Fruit fly (Drosophila melanogaster): Measurements from ENCODE around the gene Rat1.

Rat1 gene

dm6 chr2L:6920661-6921359 lies 12.9 kb downstream of the Rat1 start, which contains the start of gene Hrb27C:
Gene Hrb27C, plus strand, starts transcription at chr2L:6920704.
- no peak for TF ChIP-seq Myc (optimal IDR thresholded peaks at IDR 0.05)
- no peak for TF ChIP-seq h (optimal IDR thresholded peaks at IDR 0.05)
- no peak for TF ChIP-seq psq (optimal IDR thresholded peaks at IDR 0.05)
- no peak for TF ChIP-seq ttk (optimal IDR thresholded peaks at IDR 0.05)

dm6 chr2L:6921360-6922090 lies 13.6 kb downstream of the Rat1 start:
- TF ChIP-seq Sin3A (optimal IDR thresholded peaks at IDR 0.05) (no peak), insv (optimal IDR thresholded peaks at IDR 0.05) (no peak), ttk (optimal IDR thresholded peaks at IDR 0.05) (no peak), h (optimal IDR thresholded peaks at IDR 0.05) (no peak), Myc (optimal IDR thresholded peaks at IDR 0.05) (no peak), psq (optimal IDR thresholded peaks at IDR 0.05) (no peak)

dm6 chr2L:6922091-6922753 lies 14.3 kb downstream of the Rat1 start:
- TF ChIP-seq ttk (optimal IDR thresholded peaks at IDR 0.05) (no peak), h (optimal IDR thresholded peaks at IDR 0.05) (no peak), psq (optimal IDR thresholded peaks at IDR 0.05) (no peak), Sin3A (optimal IDR thresholded peaks at IDR 0.05) (no peak), Myc (optimal IDR thresholded peaks at IDR 0.05) (no peak), insv (optimal IDR thresholded peaks at IDR 0.05) (no peak)

- TF ChIP-seq psq (optimal IDR thresholded peaks at IDR 0.05), result no peak
- TF ChIP-seq Sin3A (optimal IDR thresholded peaks at IDR 0.05), result no peak
- no peak for TF ChIP-seq ttk (optimal IDR thresholded peaks at IDR 0.05)
- no peak for TF ChIP-seq Myc (optimal IDR thresholded peaks at IDR 0.05)
- TF ChIP-seq h (optimal IDR thresholded peaks at IDR 0.05), result no peak
- no peak for TF ChIP-seq insv (optimal IDR thresholded peaks at IDR 0.05)
Measured at dm6 chr2L:6925114-6925513, 17.2 kb downstream of the Rat1 start.

- TF ChIP-seq insv (optimal IDR thresholded peaks at IDR 0.05), result no peak
- no peak for TF ChIP-seq ttk (optimal IDR thresholded peaks at IDR 0.05)
- no peak for TF ChIP-seq Sin3A (optimal IDR thresholded peaks at IDR 0.05)
- no peak for TF ChIP-seq Myc (optimal IDR thresholded peaks at IDR 0.05)
- TF ChIP-seq h (optimal IDR thresholded peaks at IDR 0.05), result no peak
- TF ChIP-seq psq (optimal IDR thresholded peaks at IDR 0.05), result no peak
Measured at dm6 chr2L:6931821-6932220, 23.9 kb downstream of the Rat1 start, which contains the start of gene CG43232. Gene CG43232, plus strand, starts transcription at chr2L:6932121.

- TF ChIP-seq Myc (optimal IDR thresholded peaks at IDR 0.05) (no peak), insv (optimal IDR thresholded peaks at IDR 0.05) (no peak), psq (optimal IDR thresholded peaks at IDR 0.05) (no peak), ttk (optimal IDR thresholded peaks at IDR 0.05) (no peak), Sin3A (optimal IDR thresholded peaks at IDR 0.05) (no peak), h (optimal IDR thresholded peaks at IDR 0.05) (no peak)
Measured at dm6 chr2L:6939698-6940097, 31.8 kb downstream of the Rat1 start.

- TF ChIP-seq h (optimal IDR thresholded peaks at IDR 0.05), result no peak
- TF ChIP-seq ttk (optimal IDR thresholded peaks at IDR 0.05), result no peak
- TF ChIP-seq psq (optimal IDR thresholded peaks at IDR 0.05), result no peak
Measured at dm6 chr2L:6941731-6942130, 33.8 kb downstream of the Rat1 start.

dm6 chr2L:6942714-6943113 lies 34.8 kb downstream of the Rat1 start, which contains the start of gene CG18304:
Gene CG18304, minus strand, starts transcription at chr2L:6942814.
- no peak for TF ChIP-seq insv (optimal IDR thresholded peaks at IDR 0.05)
- no peak for TF ChIP-seq h (optimal IDR thresholded peaks at IDR 0.05)
- no peak for TF ChIP-seq Myc (optimal IDR thresholded peaks at IDR 0.05)
- no peak for TF ChIP-seq ttk (optimal IDR thresholded peaks at IDR 0.05)
- no peak for TF ChIP-seq psq (optimal IDR thresholded peaks at IDR 0.05)
- TF ChIP-seq Sin3A (optimal IDR thresholded peaks at IDR 0.05), result no peak

dm6 chr2L:6945088-6945487 lies 37.2 kb downstream of the Rat1 start, which contains the start of gene Fgop2:
Gene Fgop2, minus strand, starts transcription at chr2L:6945289.
- TF ChIP-seq Myc (optimal IDR thresholded peaks at IDR 0.05) (no peak), insv (optimal IDR thresholded peaks at IDR 0.05) (no peak), ttk (optimal IDR thresholded peaks at IDR 0.05) (no peak), Sin3A (optimal IDR thresholded peaks at IDR 0.05) (no peak), psq (optimal IDR thresholded peaks at IDR 0.05) (no peak), h (optimal IDR thresholded peaks at IDR 0.05) (no peak)

dm6 chr2L:6948540-6948942 lies 40.7 kb downstream of the Rat1 start, which contains the start of gene ihog:
Gene ihog, minus strand, starts transcription at chr2L:6948808.
- no peak for TF ChIP-seq psq (optimal IDR thresholded peaks at IDR 0.05)
- TF ChIP-seq ttk (optimal IDR thresholded peaks at IDR 0.05), result no peak
- TF ChIP-seq Myc (optimal IDR thresholded peaks at IDR 0.05), result no peak
- no peak for TF ChIP-seq h (optimal IDR thresholded peaks at IDR 0.05)
- TF ChIP-seq Sin3A (optimal IDR thresholded peaks at IDR 0.05), result no peak
- TF ChIP-seq insv (optimal IDR thresholded peaks at IDR 0.05), result no peak

- TF ChIP-seq h (optimal IDR thresholded peaks at IDR 0.05), result no peak
- TF ChIP-seq psq (optimal IDR thresholded peaks at IDR 0.05), result no peak
- TF ChIP-seq Sin3A (optimal IDR thresholded peaks at IDR 0.05), result no peak
- no peak for TF ChIP-seq ttk (optimal IDR thresholded peaks at IDR 0.05)
Measured at dm6 chr2L:6950096-6950495, 42.2 kb downstream of the Rat1 start, which contains the start of the genes Gas41 and SA1. Gene Gas41, minus strand, starts transcription at chr2L:6950207. Gene SA1, plus strand, starts transcription at chr2L:6950421.

dm6 chr2L:6956725-6957124 lies 48.8 kb downstream of the Rat1 start, which contains the start of the genes CG13775 and CG3430:
Gene CG13775, minus strand, starts transcription at chr2L:6956950.
Gene CG3430, plus strand, starts transcription at chr2L:6957008.
- no peak for TF ChIP-seq Sin3A (optimal IDR thresholded peaks at IDR 0.05)
- no peak for TF ChIP-seq psq (optimal IDR thresholded peaks at IDR 0.05)
- no peak for TF ChIP-seq ttk (optimal IDR thresholded peaks at IDR 0.05)
- TF ChIP-seq insv (optimal IDR thresholded peaks at IDR 0.05), result no peak
- TF ChIP-seq Myc (optimal IDR thresholded peaks at IDR 0.05), result no peak
- TF ChIP-seq h (optimal IDR thresholded peaks at IDR 0.05), result no peak

Measured in Kc167 (cell line).